Fruit fly (Drosophila melanogaster): ENCODE results near the gene CG4572.

CG4572 gene

dm6 chr3R:19911030-19911429 lies 46.8 kb upstream of the CG4572 start:
- peak; percentile 91 for TF ChIP-seq Ets65A (GFP tag)
- no peak for TF ChIP-seq Opbp (GFP tag; IDR thresholded peaks at IDR 0.05; ENCODE audit: partially characterized antibody)
- TF ChIP-seq Med (GFP tag), result peak; percentile 69

- TF ChIP-seq CG34376 (GFP tag; optimal IDR thresholded peaks at IDR 0.05) (peak; percentile 25), CG32772 (GFP tag; IDR thresholded peaks at IDR 0.05) (no peak), Hr78 (GFP tag; optimal IDR thresholded peaks at IDR 0.05) (peak in 1 of 2 experiments; percentile 78), CG16863 (GFP tag; optimal IDR thresholded peaks at IDR 0.05) (no peak), ATbp (GFP tag; optimal IDR thresholded peaks at IDR 0.05) (peak; percentile 19), exex (tag; optimal IDR thresholded peaks at IDR 0.05) (peak; percentile 15), hkb (optimal IDR thresholded peaks at IDR 0.05) (no peak), hkb (GFP tag; IDR thresholded peaks at IDR 0.05) (0 out of 2 replicates have a peak, but pooled peaks have one; percentile 6), Eip74EF (GFP tag; optimal IDR thresholded peaks at IDR 0.05) (peak in 1 of 2 experiments; percentile 34), Dip2 (GFP tag; IDR thresholded peaks at IDR 0.05) (no peak), dmrt11E (tag; optimal IDR thresholded peaks at IDR 0.05) (no peak), CG3065 (GFP tag; optimal IDR thresholded peaks at IDR 0.05) (no peak), CG30403 (GFP tag; optimal IDR thresholded peaks at IDR 0.05) (no peak), pros (GFP tag; optimal IDR thresholded peaks at IDR 0.05) (no peak)
Measured at dm6 chr3R:19910302-19911029, 46.3 kb upstream of the CG4572 start.

dm6 chr3R:19909541-19910182 lies 45.5 kb upstream of the CG4572 start:
- TF ChIP-seq B-H1 (GFP tag; IDR thresholded peaks at IDR 0.05) (no peak), CG6854 (GFP tag; optimal IDR thresholded peaks at IDR 0.05) (no peak), Fer2 (tag; optimal IDR thresholded peaks at IDR 0.05) (no peak), bbx (GFP tag; IDR thresholded peaks at IDR 0.05; ENCODE audit: partially characterized antibody) (no peak), CG30020 (tag; optimal IDR thresholded peaks at IDR 0.05) (no peak), Spps (tag; optimal IDR thresholded peaks at IDR 0.05) (no peak), mirr (GFP tag; optimal IDR thresholded peaks at IDR 0.05) (peak; percentile 4), klu (GFP tag; IDR thresholded peaks at IDR 0.05) (no peak), CG4424 (GFP tag; optimal IDR thresholded peaks at IDR 0.05) (no peak), p53 (GFP tag; optimal IDR thresholded peaks at IDR 0.05) (no peak), CG10274 (GFP tag; optimal IDR thresholded peaks at IDR 0.05) (no peak), dan (GFP tag; IDR thresholded peaks at IDR 0.05) (no peak), pum (GFP tag; optimal IDR thresholded peaks at IDR 0.05) (no peak), org-1 (GFP tag; optimal IDR thresholded peaks at IDR 0.05) (no peak), ham (GFP tag; IDR thresholded peaks at IDR 0.05) (no peak), CG10209 (GFP tag; optimal IDR thresholded peaks at IDR 0.05) (no peak), lab (GFP tag; optimal IDR thresholded peaks at IDR 0.05) (no peak), sd (tag; optimal IDR thresholded peaks at IDR 0.05) (peak; percentile 76), CG17912 (GFP tag; optimal IDR thresholded peaks at IDR 0.05) (no peak), Adf1 (GFP tag; IDR thresholded peaks at IDR 0.05) (no peak), Med (GFP tag) (peak; percentile 22), mam (GFP tag; optimal IDR thresholded peaks at IDR 0.05) (no peak), tio (GFP tag; optimal IDR thresholded peaks at IDR 0.05) (no peak), chinmo (GFP tag; IDR thresholded peaks at IDR 0.05; ENCODE audit: partially characterized antibody) (0 out of 4 replicates have a peak, but pooled peaks have one; percentile 13), kah (GFP tag; optimal IDR thresholded peaks at IDR 0.05) (no peak), stwl (tag; optimal IDR thresholded peaks at IDR 0.05) (no peak), scrt (GFP tag; optimal IDR thresholded peaks at IDR 0.05) (no peak), ssp (GFP tag; IDR thresholded peaks at IDR 0.05) (no peak), exex (tag; optimal IDR thresholded peaks at IDR 0.05) (peak; percentile 73), CG12155 (GFP tag; optimal IDR thresholded peaks at IDR 0.05) (no peak), Atf6 (GFP tag; IDR thresholded peaks at IDR 0.05) (no peak)
